Worm (Caenorhabditis elegans): Measurements from ENCODE around the gene T22B7.22.

Gene T22B7.22

ce11 chrX:5639562-5639961 is 20.2 kb upstream of the T22B7.22 start:
- no peak for TF ChIP-seq D2030.7 (GFP tag; IDR thresholded peaks at IDR 0.05)
- no peak for TF ChIP-seq unc-62 (GFP tag; optimal IDR thresholded peaks at IDR 0.05)
- no peak for TF ChIP-seq hlh-12 (tag; optimal IDR thresholded peaks at IDR 0.05)
- no peak for TF ChIP-seq T07F8.4 (tag; optimal IDR thresholded peaks at IDR 0.05)
- no peak for TF ChIP-seq nhr-120 (GFP tag; IDR thresholded peaks at IDR 0.05)
- no peak for TF ChIP-seq snpc-3.4 (tag; optimal IDR thresholded peaks at IDR 0.05)
- TF ChIP-seq nfya-2 (GFP tag; IDR thresholded peaks at IDR 0.05) = no peak
- no peak for TF ChIP-seq mes-4 (tag; optimal IDR thresholded peaks at IDR 0.05)
- no peak for TF ChIP-seq lin-40 (tag; optimal IDR thresholded peaks at IDR 0.05)
- no peak for TF ChIP-seq K12H6.12 (tag; optimal IDR thresholded peaks at IDR 0.05)

- TF ChIP-seq ztf-18 (tag; optimal IDR thresholded peaks at IDR 0.05) = no peak
- TF ChIP-seq lin-26 (GFP tag; IDR thresholded peaks at IDR 0.05) = no peak
- no peak for TF ChIP-seq D2030.7 (GFP tag; IDR thresholded peaks at IDR 0.05)
- TF ChIP-seq B0035.1 (tag; optimal IDR thresholded peaks at IDR 0.05) = no peak
- no peak for TF ChIP-seq madf-8 (GFP tag; conservative IDR thresholded peaks at IDR 0.05)
- TF ChIP-seq F49E8.2 (tag; optimal IDR thresholded peaks at IDR 0.05; ENCODE audit: insufficient read depth) = no peak
- no peak for TF ChIP-seq attf-6 (GFP tag; IDR thresholded peaks at IDR 0.05)
Measured at ce11 chrX:5641315-5641714, 18.5 kb upstream of the T22B7.22 start, which contains the start of gene T22B7.4. Gene T22B7.4, minus strand, starts transcription at chrX:5641415.

ce11 chrX:5644112-5644511 is 15.7 kb upstream of the T22B7.22 start:
- TF ChIP-seq attf-3 (GFP tag; conservative IDR thresholded peaks at IDR 0.05) (no peak), F23B12.7 (tag; optimal IDR thresholded peaks at IDR 0.05; ENCODE audit: insufficient read depth) (no peak), hrde-1 (tag; optimal IDR thresholded peaks at IDR 0.05; ENCODE audit: borderline replicate concordance) (no peak), hmg-1.2 (GFP tag; IDR thresholded peaks at IDR 0.05) (no peak), T26A5.8 (tag; optimal IDR thresholded peaks at IDR 0.05) (no peak), egl-18 (GFP tag; IDR thresholded peaks at IDR 0.05) (no peak), ztf-6 (GFP tag; IDR thresholded peaks at IDR 0.05) (no peak), efl-1 (GFP tag; optimal IDR thresholded peaks at IDR 0.05) (no peak), F39B2.1 (GFP tag; IDR thresholded peaks at IDR 0.05) (no peak), lag-1 (GFP tag; IDR thresholded peaks at IDR 0.05) (no peak), dox-1 (GFP tag; IDR thresholded peaks at IDR 0.05) (no peak), madf-10 (tag; optimal IDR thresholded peaks at IDR 0.05) (no peak), lsy-27 (tag; optimal IDR thresholded peaks at IDR 0.05; ENCODE audit: borderline replicate concordance, insufficient read depth) (no peak), tlf-1 (GFP tag; optimal IDR thresholded peaks at IDR 0.05) (no peak), tbp1 (GFP tag; optimal IDR thresholded peaks at IDR 0.05) (no peak), snpc-3.4 (tag; optimal IDR thresholded peaks at IDR 0.05) (no peak), madf-6 (GFP tag; IDR thresholded peaks at IDR 0.05) (no peak), ceh-79 (tag; optimal IDR thresholded peaks at IDR 0.05) (no peak)

ce11 chrX:5645606-5646005 is 14.2 kb upstream of the T22B7.22 start:
- TF ChIP-seq ccch-3 (GFP tag; optimal IDR thresholded peaks at IDR 0.05) (no peak), Y56A3A.18 (GFP tag; IDR thresholded peaks at IDR 0.05) (no peak), rpc-1 (optimal IDR thresholded peaks at IDR 0.05) (no peak), rpc-1 (tag; optimal IDR thresholded peaks at IDR 0.05) (no peak), let-607 (tag; optimal IDR thresholded peaks at IDR 0.05) (no peak), ceh-40 (GFP tag; IDR thresholded peaks at IDR 0.05) (no peak)
